Worm (Caenorhabditis elegans): ENCODE measurements around the gene ttr-24.

ttr-24 gene

ce11 chrV:18556488-18556887 is at the start of gene ttr-24, which contains the start of gene ttr-25:
Gene ttr-24 (minus strand): TSS chrV:18556643.
Gene ttr-25 (plus strand): TSS chrV:18556714.
- TF ChIP-seq him-1 (tag; optimal IDR thresholded peaks at IDR 0.05) (no peak), W03F9.2 (tag; optimal IDR thresholded peaks at IDR 0.05) (no peak), dao-5 (tag; optimal IDR thresholded peaks at IDR 0.05) (no peak)

- no peak for TF ChIP-seq W03F9.2 (tag; optimal IDR thresholded peaks at IDR 0.05)
- no peak for TF ChIP-seq him-1 (tag; optimal IDR thresholded peaks at IDR 0.05)
- TF ChIP-seq dao-5 (tag; optimal IDR thresholded peaks at IDR 0.05): no peak
Observed at ce11 chrV:18605510-18605909, 49.1 kb upstream of the ttr-24 start.

ce11 chrV:18597779-18598178 is 41.3 kb upstream of the ttr-24 start:
- no peak for TF ChIP-seq him-1 (tag; optimal IDR thresholded peaks at IDR 0.05)
- TF ChIP-seq dao-5 (tag; optimal IDR thresholded peaks at IDR 0.05): no peak
- no peak for TF ChIP-seq W03F9.2 (tag; optimal IDR thresholded peaks at IDR 0.05)

- TF ChIP-seq him-1 (tag; optimal IDR thresholded peaks at IDR 0.05): no peak
- TF ChIP-seq W03F9.2 (tag; optimal IDR thresholded peaks at IDR 0.05): no peak
- no peak for TF ChIP-seq dao-5 (tag; optimal IDR thresholded peaks at IDR 0.05)
Observed at ce11 chrV:18596240-18596639, 39.8 kb upstream of the ttr-24 start.

ce11 chrV:18592448-18592847 is 36.0 kb upstream of the ttr-24 start, which contains the start of gene grdn-1:
Gene grdn-1 (plus strand): TSS chrV:18592748.
- TF ChIP-seq dao-5 (tag; optimal IDR thresholded peaks at IDR 0.05): no peak
- no peak for TF ChIP-seq him-1 (tag; optimal IDR thresholded peaks at IDR 0.05)
- TF ChIP-seq W03F9.2 (tag; optimal IDR thresholded peaks at IDR 0.05): no peak

DNA sequence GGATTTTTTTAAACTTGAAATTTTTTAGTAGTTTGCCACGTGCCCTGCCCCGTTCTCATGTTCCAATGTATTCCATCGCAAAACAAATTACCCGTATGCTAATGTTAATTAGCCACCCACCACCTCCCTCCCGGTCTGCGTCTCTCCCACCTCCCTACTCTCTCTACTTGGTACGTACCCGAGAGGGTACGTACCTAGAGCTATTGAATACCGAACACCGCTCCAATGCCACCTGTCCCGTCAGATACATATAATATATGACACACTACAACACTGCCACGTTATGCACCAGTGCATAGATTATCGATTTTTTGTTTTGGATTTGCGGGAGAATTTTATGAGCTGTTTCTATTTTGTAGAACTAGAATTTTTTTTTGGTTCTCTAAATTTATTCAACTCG is 33.1 kb upstream of the ttr-24 start:
- no peak for TF ChIP-seq him-1 (tag; optimal IDR thresholded peaks at IDR 0.05)
- TF ChIP-seq dao-5 (tag; optimal IDR thresholded peaks at IDR 0.05): no peak
- TF ChIP-seq W03F9.2 (tag; optimal IDR thresholded peaks at IDR 0.05): no peak

DNA sequence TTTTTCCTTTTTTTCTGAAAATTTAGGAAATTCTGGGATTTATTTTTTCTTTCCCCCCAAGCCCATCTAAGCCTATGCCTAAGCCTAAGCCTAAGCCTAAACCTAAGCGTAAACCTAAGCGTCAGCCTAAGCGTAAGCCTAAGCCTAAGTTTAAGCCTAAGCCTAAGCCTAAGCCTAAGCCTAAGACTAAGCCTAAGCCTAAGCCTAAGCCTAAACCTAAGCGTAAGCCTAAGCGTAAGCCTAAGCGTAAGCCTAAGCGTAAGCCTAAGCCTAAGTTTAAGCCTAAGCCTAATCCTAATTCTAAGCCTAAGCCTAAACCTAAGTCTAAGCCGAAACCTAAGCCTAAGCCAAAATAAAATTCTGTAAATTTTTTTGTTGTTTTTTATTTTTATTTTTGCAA is 31.5 kb upstream of the ttr-24 start:
- TF ChIP-seq him-1 (tag; optimal IDR thresholded peaks at IDR 0.05) (no peak), dao-5 (tag; optimal IDR thresholded peaks at IDR 0.05) (no peak), W03F9.2 (tag; optimal IDR thresholded peaks at IDR 0.05) (no peak)

DNA sequence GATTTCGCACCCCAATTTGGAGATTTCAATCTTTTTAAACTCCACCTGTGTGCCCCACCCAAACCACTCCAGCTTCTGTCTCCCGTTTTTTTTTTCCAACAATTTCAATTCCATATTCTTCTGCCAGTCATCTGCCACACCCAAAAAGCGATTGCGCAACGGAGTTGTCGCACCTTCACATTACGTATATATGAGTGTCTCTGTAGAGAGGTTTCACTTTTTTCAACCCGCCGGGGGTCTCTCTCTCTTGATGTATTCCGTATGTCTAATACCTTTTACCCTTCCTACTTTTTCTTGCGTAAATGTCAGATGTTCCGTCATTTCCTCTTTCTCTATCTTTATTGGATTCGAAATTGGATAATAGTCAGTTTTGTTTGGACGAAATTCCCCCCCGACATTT is 30.5 kb upstream of the ttr-24 start:
- TF ChIP-seq him-1 (tag; optimal IDR thresholded peaks at IDR 0.05) (no peak), W03F9.2 (tag; optimal IDR thresholded peaks at IDR 0.05) (no peak), dao-5 (tag; optimal IDR thresholded peaks at IDR 0.05) (no peak)

DNA sequence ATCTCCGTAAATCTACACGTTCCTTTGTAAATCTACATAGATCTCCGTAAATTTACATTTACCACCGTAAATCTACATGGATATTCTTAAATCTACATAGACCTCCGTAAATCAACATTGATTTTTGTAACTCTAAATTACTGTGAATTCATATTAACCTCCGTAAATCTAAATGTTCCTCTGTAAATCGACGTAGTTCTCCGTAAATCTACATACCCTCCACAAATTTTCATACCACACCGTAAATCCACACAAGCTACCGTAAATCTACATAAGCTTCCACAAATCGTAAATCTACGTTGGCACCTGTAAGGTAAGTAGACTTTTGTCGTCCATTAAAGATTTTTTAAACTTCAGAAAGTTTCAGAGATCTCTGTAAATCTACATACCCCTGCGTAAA is 28.7 kb upstream of the ttr-24 start:
- TF ChIP-seq him-1 (tag; optimal IDR thresholded peaks at IDR 0.05) (no peak), W03F9.2 (tag; optimal IDR thresholded peaks at IDR 0.05) (no peak), dao-5 (tag; optimal IDR thresholded peaks at IDR 0.05) (no peak)

ce11 chrV:18582358-18582757 is 25.9 kb upstream of the ttr-24 start, which contains the start of gene txt-14:
Gene txt-14 (plus strand): TSS chrV:18582658.
- no peak for TF ChIP-seq dao-5 (tag; optimal IDR thresholded peaks at IDR 0.05)
- TF ChIP-seq W03F9.2 (tag; optimal IDR thresholded peaks at IDR 0.05): no peak
- no peak for TF ChIP-seq him-1 (tag; optimal IDR thresholded peaks at IDR 0.05)

- no peak for TF ChIP-seq dao-5 (tag; optimal IDR thresholded peaks at IDR 0.05)
- TF ChIP-seq W03F9.2 (tag; optimal IDR thresholded peaks at IDR 0.05): no peak
- no peak for TF ChIP-seq him-1 (tag; optimal IDR thresholded peaks at IDR 0.05)
Observed at ce11 chrV:18581393-18582113, 25.1 kb upstream of the ttr-24 start.

- TF ChIP-seq W03F9.2 (tag; optimal IDR thresholded peaks at IDR 0.05) (no peak), him-1 (tag; optimal IDR thresholded peaks at IDR 0.05) (no peak), dao-5 (tag; optimal IDR thresholded peaks at IDR 0.05) (no peak)
Observed at ce11 chrV:18579684-18580083, 23.2 kb upstream of the ttr-24 start, which contains the start of gene Y51A2D.13. Gene Y51A2D.13 (minus strand): TSS chrV:18579784.

ce11 chrV:18578306-18578705 is 21.9 kb upstream of the ttr-24 start:
- TF ChIP-seq dao-5 (tag; optimal IDR thresholded peaks at IDR 0.05) (no peak), W03F9.2 (tag; optimal IDR thresholded peaks at IDR 0.05) (no peak), him-1 (tag; optimal IDR thresholded peaks at IDR 0.05) (no peak)

DNA sequence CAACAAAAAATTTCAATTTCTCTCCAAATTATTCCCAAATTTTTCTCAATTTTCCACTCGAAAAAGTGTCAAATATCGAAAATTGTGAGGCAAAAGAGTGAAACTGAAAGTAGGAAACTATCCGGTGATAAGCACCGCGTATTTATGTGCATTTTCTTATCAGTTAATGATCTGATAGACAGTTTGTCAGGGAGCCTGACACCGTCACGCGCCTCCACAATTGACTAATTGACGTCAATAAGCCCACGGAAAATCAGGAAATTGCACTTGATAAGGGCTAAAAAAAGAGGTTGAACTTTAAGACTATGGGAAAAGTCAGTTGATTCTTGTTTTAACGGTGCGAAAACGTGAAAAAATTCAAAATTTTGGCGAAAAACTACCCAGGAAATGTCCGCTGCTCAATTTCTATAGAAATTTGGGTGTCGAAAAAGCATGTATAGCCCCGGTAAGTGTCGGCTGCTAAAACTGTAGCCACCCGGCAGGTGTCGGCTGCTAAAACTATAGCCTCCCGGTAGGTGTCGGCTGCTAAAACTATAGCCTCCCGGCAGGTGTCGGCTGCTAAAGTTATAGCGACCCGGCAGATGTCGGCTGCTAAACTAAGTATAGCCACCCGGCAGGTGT is 21.1 kb upstream of the ttr-24 start:
- TF ChIP-seq dao-5 (tag; optimal IDR thresholded peaks at IDR 0.05) (no peak), W03F9.2 (tag; optimal IDR thresholded peaks at IDR 0.05) (no peak), him-1 (tag; optimal IDR thresholded peaks at IDR 0.05) (no peak)

Data from whole organism, L4/young adult.